Worm (Caenorhabditis elegans): ENCODE measurements around the gene C46C2.3.

- TF ChIP-seq him-1 (tag; optimal IDR thresholded peaks at IDR 0.05): no peak
- no peak for TF ChIP-seq dao-5 (tag; optimal IDR thresholded peaks at IDR 0.05)
Observed at ce11 chrIV:9261687-9262086, 36.8 kb downstream of the C46C2.3 start, which contains the start of gene col-120.

All from whole organism, L4/young adult.